Fruit fly (Drosophila melanogaster) whole organism, embryonic: Measurements from ENCODE around the gene CG5139.

Experiments
- ATbp ChIP-seq: fragments of 200-800 bp; sonication (Bioruptor generic); optimal IDR thresholded peaks from 2 replicates; lab custom pipeline; 2017; ENCODE audit warnings: missing biosample characterization, mild to moderate bottlenecking, missing genetic modification characterization, missing genetic modification reagents
- B-H1 ChIP-seq: fragments of 200-800 bp; sonication (Bioruptor generic); IDR thresholded peaks from 3 replicates; pipeline ENCODE4 v1.3.6; 2022; ENCODE audit warnings: missing biosample characterization, missing genetic modification characterization
- Bteb2 ChIP-seq: fragments of 200-800 bp; sonication (Bioruptor generic); optimal IDR thresholded peaks from 2 replicates; lab custom pipeline; 2016; ENCODE audit warnings: missing biosample characterization, missing genetic modification characterization
- CG10366 ChIP-seq: fragments of 200-800 bp; sonication (Bioruptor generic); IDR thresholded peaks from 2 replicates; pipeline ENCODE4 v1.3.6; 2022; ENCODE audit warnings: missing biosample characterization, missing genetic modification characterization
- CG10979 ChIP-seq: fragments of 200-800 bp; sonication (Bioruptor generic); optimal IDR thresholded peaks from 2 replicates; lab custom pipeline; 2018; ENCODE audit warnings: missing biosample characterization, mild to moderate bottlenecking, missing genetic modification characterization, moderate library complexity
- CG12769 ChIP-seq: fragments of 200-800 bp; sonication (Bioruptor generic); optimal IDR thresholded peaks from 2 replicates; lab custom pipeline; 2019; ENCODE audit warnings: missing biosample characterization, mild to moderate bottlenecking, missing genetic modification characterization, moderate library complexity
- CG13287 ChIP-seq: fragments of 200-800 bp; sonication (Bioruptor generic); IDR thresholded peaks from 2 replicates; pipeline ENCODE4 v1.3.6; 2022; ENCODE audit warnings: missing biosample characterization, missing genetic modification characterization; ENCODE audit not compliant: partially characterized antibody
- CG14710 ChIP-seq: fragments of 200-800 bp; sonication (Bioruptor generic); optimal IDR thresholded peaks from 3 replicates; lab custom pipeline; 2019; ENCODE audit warnings: missing biosample characterization, mild to moderate bottlenecking, missing genetic modification characterization, moderate library complexity
- CG17186 ChIP-seq: fragments of 200-800 bp; sonication (Bioruptor generic); optimal IDR thresholded peaks from 3 replicates; lab custom pipeline; 2017; ENCODE audit warnings: missing biosample characterization, missing genetic modification reagents, missing genetic modification characterization
- CG17612 ChIP-seq: fragments of 200-800 bp; sonication (Bioruptor generic); IDR thresholded peaks from 2 replicates; pipeline ENCODE4 v1.3.6; 2022; ENCODE audit warnings: missing biosample characterization, missing genetic modification characterization
- CG18619 ChIP-seq: fragments of 200-800 bp; sonication (Bioruptor generic); optimal IDR thresholded peaks from 3 replicates; lab custom pipeline; 2017; ENCODE audit warnings: missing biosample characterization, mild to moderate bottlenecking, missing genetic modification characterization
- CG2199 ChIP-seq: fragments of 200-800 bp; sonication (Bioruptor generic); IDR thresholded peaks from 3 replicates; pipeline ENCODE4 v1.3.6; 2022; ENCODE audit warnings: missing biosample characterization, missing genetic modification characterization
- CG30020 ChIP-seq: fragments of 200-800 bp; optimal IDR thresholded peaks from 2 replicates; lab custom pipeline; 2019; ENCODE audit warnings: missing biosample characterization, mild to moderate bottlenecking, missing genetic modification characterization, moderate library complexity
- CG31388 ChIP-seq: fragments of 200-800 bp; sonication (Bioruptor generic); optimal IDR thresholded peaks from 2 replicates; lab custom pipeline; 2016; ENCODE audit warnings: missing biosample characterization, missing genetic modification characterization
- CG34422 ChIP-seq: fragments of 200-800 bp; sonication (Bioruptor generic); IDR thresholded peaks from 3 replicates; pipeline ENCODE4 v1.3.6; 2022; ENCODE audit warnings: missing biosample characterization, missing genetic modification characterization
- CG3847 ChIP-seq: fragments of 200-800 bp; sonication (Bioruptor generic); IDR thresholded peaks from 2 replicates; pipeline ENCODE4 v1.3.6; 2022; ENCODE audit warnings: missing biosample characterization, missing genetic modification characterization
- CG4404 ChIP-seq: fragments of 200-800 bp; sonication (Bioruptor generic); IDR thresholded peaks from 2 replicates; pipeline ENCODE4 v1.3.6; 2022; ENCODE audit warnings: missing biosample characterization, missing genetic modification characterization
- CG6683 ChIP-seq: fragments of 200-800 bp; sonication (Bioruptor generic); optimal IDR thresholded peaks from 2 replicates; lab custom pipeline; 2017; ENCODE audit warnings: missing biosample characterization, mild to moderate bottlenecking, missing genetic modification characterization, missing genetic modification reagents
- CG6813 ChIP-seq: fragments of 200-800 bp; sonication (Bioruptor generic); optimal IDR thresholded peaks from 2 replicates; lab custom pipeline; 2017; ENCODE audit warnings: missing biosample characterization, missing genetic modification characterization, mild to moderate bottlenecking, moderate library complexity, missing genetic modification reagents
- CG8359 ChIP-seq: fragments of 200-800 bp; sonication (Bioruptor generic); optimal IDR thresholded peaks from 2 replicates; lab custom pipeline; 2017; ENCODE audit warnings: missing biosample characterization, mild to moderate bottlenecking, missing genetic modification characterization, borderline replicate concordance
- CG8924 ChIP-seq: fragments of 200-800 bp; optimal IDR thresholded peaks from 3 replicates; lab custom pipeline; 2019; ENCODE audit warnings: missing biosample characterization, mild to moderate bottlenecking, missing genetic modification characterization, moderate library complexity
- CG9797 ChIP-seq: fragments of 200-800 bp; sonication (Bioruptor generic); optimal IDR thresholded peaks from 3 replicates; lab custom pipeline; 2018; ENCODE audit warnings: missing biosample characterization, mild to moderate bottlenecking, missing genetic modification characterization
- CTCF ChIP-seq: fragments of 200-800 bp; sonication (Bioruptor generic); optimal IDR thresholded peaks from 2 replicates; lab custom pipeline; 2017; ENCODE audit warnings: missing biosample characterization, mild to moderate bottlenecking, missing genetic modification characterization, moderate library complexity
- Dll ChIP-seq: fragments of 200-800 bp; sonication (Bioruptor generic); IDR thresholded peaks from 4 replicates; pipeline ENCODE4 v1.3.6; 2022; ENCODE audit warnings: missing biosample characterization, missing genetic modification characterization; ENCODE audit not compliant: partially characterized antibody
- E2f2 ChIP-seq: fragments of 200-800 bp; sonication (Bioruptor generic); IDR thresholded peaks from 2 replicates; pipeline ENCODE4 v1.3.6; 2022; ENCODE audit warnings: missing biosample characterization, missing genetic modification characterization
- Fer2 ChIP-seq: fragments of 200-800 bp; sonication (Bioruptor generic); optimal IDR thresholded peaks from 2 replicates; lab custom pipeline; 2018; ENCODE audit warnings: missing biosample characterization, mild to moderate bottlenecking, missing genetic modification characterization, moderate library complexity
- GATAe ChIP-seq: fragments of 200-800 bp; sonication (Bioruptor generic); conservative IDR thresholded peaks from 2 replicates; pipeline ENCODE4 v1.3.6; 2022; ENCODE audit warnings: missing biosample characterization, missing genetic modification characterization
- Hey ChIP-seq: fragments of 200-800 bp; sonication (Bioruptor generic); optimal IDR thresholded peaks from 3 replicates; lab custom pipeline; 2018; ENCODE audit warnings: missing biosample characterization, mild to moderate bottlenecking, missing genetic modification characterization
- HmgZ ChIP-seq: fragments of 200-800 bp; sonication (Bioruptor generic); optimal IDR thresholded peaks from 2 replicates; lab custom pipeline; 2018; ENCODE audit warnings: missing biosample characterization, mild to moderate bottlenecking, missing genetic modification characterization
- Hr3 ChIP-seq: fragments of 200-800 bp; sonication (Bioruptor generic); optimal IDR thresholded peaks from 3 replicates; lab custom pipeline; 2016; ENCODE audit warnings: missing biosample characterization, missing genetic modification characterization
- MESR4 ChIP-seq: fragments of 200-800 bp; sonication (Bioruptor generic); optimal IDR thresholded peaks from 2 replicates; lab custom pipeline; 2018; ENCODE audit warnings: missing biosample characterization, mild to moderate bottlenecking, missing genetic modification characterization, moderate library complexity
- Myb ChIP-seq: fragments of 200-800 bp; sonication (Bioruptor generic); optimal IDR thresholded peaks from 2 replicates; lab custom pipeline; 2016; ENCODE audit warnings: missing biosample characterization, missing genetic modification characterization
- Scr ChIP-seq: fragments of 200-800 bp; sonication (Bioruptor generic); IDR thresholded peaks from 2 replicates; pipeline ENCODE4 v1.3.6; 2022; ENCODE audit warnings: missing biosample characterization, missing genetic modification characterization; ENCODE audit not compliant: partially characterized antibody
- Sry-δ ChIP-seq: fragments of 200-800 bp; sonication (Bioruptor generic); optimal IDR thresholded peaks from 2 replicates; lab custom pipeline; 2016; ENCODE audit warnings: missing biosample characterization, missing genetic modification characterization
- al ChIP-seq: fragments of 200-800 bp; sonication (Bioruptor generic); IDR thresholded peaks from 2 replicates; pipeline ENCODE4 v1.3.6; 2022; ENCODE audit warnings: missing biosample characterization, missing genetic modification characterization
- bbx ChIP-seq: fragments of 200-800 bp; sonication (Bioruptor generic); IDR thresholded peaks from 2 replicates; pipeline ENCODE4 v1.3.6; 2022; ENCODE audit warnings: missing biosample characterization, missing genetic modification characterization; ENCODE audit not compliant: partially characterized antibody
- bsh ChIP-seq, 2 experiments: fragments of 200-800 bp; sonication (Bioruptor generic); optimal IDR thresholded peaks; 2 replicates each; lab custom pipeline; 2017 to 2018; ENCODE audit warnings: mild to moderate bottlenecking in 2 of 2, missing biosample characterization in 2 of 2, missing genetic modification characterization in 2 of 2, moderate library complexity in 1 of 2
- chinmo ChIP-seq: fragments of 200-800 bp; sonication (Bioruptor generic); IDR thresholded peaks from 4 replicates; pipeline ENCODE4 v1.3.6; 2022; ENCODE audit warnings: missing biosample characterization, missing genetic modification characterization; ENCODE audit not compliant: partially characterized antibody
- dmrt99B ChIP-seq: fragments of 200-800 bp; sonication (Bioruptor generic); optimal IDR thresholded peaks from 2 replicates; lab custom pipeline; 2018; ENCODE audit warnings: missing biosample characterization, mild to moderate bottlenecking, missing genetic modification characterization, moderate library complexity
- dysf ChIP-seq: fragments of 200-800 bp; sonication (Bioruptor generic); IDR thresholded peaks from 3 replicates; pipeline ENCODE4 v1.3.6; 2022; ENCODE audit warnings: missing biosample characterization, missing genetic modification characterization
- grn ChIP-seq: fragments of 200-800 bp; sonication (Bioruptor generic); optimal IDR thresholded peaks from 3 replicates; lab custom pipeline; 2017; ENCODE audit warnings: missing biosample characterization, missing genetic modification characterization
- hb ChIP-seq: fragments of 200-800 bp; sonication (Bioruptor generic); IDR thresholded peaks from 3 replicates; pipeline ENCODE4 v1.3.6; 2022; ENCODE audit warnings: missing biosample characterization, missing genetic modification characterization; ENCODE audit not compliant: partially characterized antibody
- hbn ChIP-seq: fragments of 200-800 bp; sonication (Bioruptor generic); IDR thresholded peaks from 2 replicates; pipeline ENCODE4 v1.3.6; 2022; ENCODE audit warnings: missing biosample characterization, missing genetic modification characterization; ENCODE audit not compliant: partially characterized antibody
- nerfin-2 ChIP-seq: fragments of 200-800 bp; sonication (Bioruptor generic); IDR thresholded peaks from 2 replicates; pipeline ENCODE4 v1.3.6; 2022; ENCODE audit warnings: missing biosample characterization, missing genetic modification characterization; ENCODE audit not compliant: partially characterized antibody
- pzg ChIP-seq: fragments of 200-800 bp; sonication (Bioruptor generic); optimal IDR thresholded peaks from 3 replicates; lab custom pipeline; 2018; ENCODE audit warnings: missing biosample characterization, mild to moderate bottlenecking, missing genetic modification characterization, moderate library complexity
- sc ChIP-seq, 3 experiments: fragments of >200 bp in 2 of 3; fragments of 200-800 bp in 1 of 3; sonication (Bioruptor generic) in 1 of 3; optimal IDR thresholded peaks; 2 replicates in 2 of 3; 3 replicates in 1 of 3; lab custom pipeline; 2017; ENCODE audit warnings: mild to moderate bottlenecking in 1 of 3, missing biosample characterization in 1 of 3, missing genetic modification characterization in 1 of 3, missing genetic modification reagents in 1 of 3
- sna ChIP-seq: fragments of 200-800 bp; sonication (Bioruptor generic); IDR thresholded peaks from 2 replicates; pipeline ENCODE4 v1.3.6; 2022; ENCODE audit warnings: missing biosample characterization, missing genetic modification characterization; ENCODE audit not compliant: partially characterized antibody
- tna ChIP-seq: fragments of 200-800 bp; sonication (Bioruptor generic); IDR thresholded peaks from 2 replicates; pipeline ENCODE4 v1.3.6; 2022; ENCODE audit warnings: missing biosample characterization, missing genetic modification characterization; ENCODE audit not compliant: partially characterized antibody

The CG5139 gene

dm6 chr2L:1183799-1184198 lies 15.3 kb downstream of the CG5139 start, which contains the start of the genes CG5126 and Tgt (continued):
- TF ChIP-seq al (GFP tag; lab: Robert Waterston, UW): no peak
- peak; percentile 25; the same call in 1 of the 2 replicates for TF ChIP-seq nerfin-2 (GFP tag; lab: Robert Waterston, UW)
- no peak for TF ChIP-seq CG4404 (GFP tag; lab: Robert Waterston, UW)
- peak; percentile 70 for TF ChIP-seq E2f2
- peak; percentile 69; the same call in 1 of the 3 replicates for TF ChIP-seq hb (GFP tag; lab: Robert Waterston, UW)
- TF ChIP-seq Myb (GFP tag; lab: Kevin White, UChicago): peak; percentile 50
- TF ChIP-seq Dll (GFP tag; lab: Robert Waterston, UW): peak; percentile 68; the same call in 2 of the 4 replicates
- no peak for TF ChIP-seq GATAe
- TF ChIP-seq CG13287: peak; percentile 79
- TF ChIP-seq pzg (GFP tag; lab: Kevin White, UChicago): peak; percentile 74
- TF ChIP-seq CG31388: no peak
- TF ChIP-seq CG34422 (GFP tag; lab: Robert Waterston, UW): peak; percentile 65; the same call in 1 of the 3 replicates
- TF ChIP-seq CTCF (GFP tag; lab: Kevin White, UChicago): peak; percentile 86
- TF ChIP-seq sc (optimal IDR thresholded peaks at IDR 0.05; lab: Kevin White, UChicago): no peak
- TF ChIP-seq sc (GFP tag; optimal IDR thresholded peaks at IDR 0.05; lab: Kevin White, UChicago): no peak
- no peak for TF ChIP-seq dmrt99B (tag; lab: Kevin White, UChicago)
- TF ChIP-seq sna (GFP tag; lab: Robert Waterston, UW): peak; percentile 44; the same call in 1 of the 2 replicates
- peak; percentile 24 for TF ChIP-seq Hey (tag; lab: Kevin White, UChicago)
- TF ChIP-seq CG17186 (GFP tag; lab: Kevin White, UChicago): peak; percentile 45
- TF ChIP-seq MESR4: peak; percentile 55
- TF ChIP-seq CG30020 (tag; lab: Kevin White, UChicago): no peak
- TF ChIP-seq CG3847 (GFP tag; lab: Robert Waterston, UW): no peak
- TF ChIP-seq CG9797 (GFP tag; lab: Kevin White, UChicago): peak; percentile 63
- TF ChIP-seq Fer2 (tag; lab: Kevin White, UChicago): no peak
- no peak for TF ChIP-seq B-H1 (GFP tag; lab: Robert Waterston, UW)
- TF ChIP-seq Bteb2: no peak
- TF ChIP-seq HmgZ (tag; lab: Kevin White, UChicago): peak; percentile 26
- peak; percentile 87 for TF ChIP-seq grn
- TF ChIP-seq Sry-δ (GFP tag; lab: Kevin White, UChicago): peak; percentile 54
- TF ChIP-seq Scr (GFP tag; lab: Robert Waterston, UW): peak; percentile 59
- TF ChIP-seq ATbp (GFP tag; lab: Kevin White, UChicago): no peak
- TF ChIP-seq hbn (GFP tag; lab: Robert Waterston, UW): peak; percentile 34; the same call in 1 of the 2 replicates
- no peak for TF ChIP-seq CG2199 (GFP tag; lab: Robert Waterston, UW)
- peak; percentile 54 for TF ChIP-seq CG10979 (tag; lab: Kevin White, UChicago)
- TF ChIP-seq CG18619 (GFP tag; lab: Kevin White, UChicago): no peak
- no peak for TF ChIP-seq bsh (GFP tag; optimal IDR thresholded peaks at IDR 0.05; lab: Kevin White, UChicago)
- TF ChIP-seq tna (GFP tag; lab: Robert Waterston, UW): peak; percentile 20; the same call in 1 of the 2 replicates
- TF ChIP-seq CG17612 (GFP tag; lab: Robert Waterston, UW): no peak
- no peak for TF ChIP-seq CG10366 (GFP tag; lab: Robert Waterston, UW)
- no peak for TF ChIP-seq CG6813
- no peak for TF ChIP-seq CG12769 (tag; lab: Kevin White, UChicago)
- no peak for TF ChIP-seq Hr3 (GFP tag; lab: Kevin White, UChicago)
- peak; percentile 87; the same call in 2 of the 4 replicates for TF ChIP-seq chinmo (GFP tag; lab: Robert Waterston, UW)
- TF ChIP-seq CG8924 (tag; lab: Kevin White, UChicago): no peak
- peak; percentile 55; the same call in 1 of the 2 replicates for TF ChIP-seq bbx
- no peak for TF ChIP-seq CG6683
- TF ChIP-seq dysf: no peak
- TF ChIP-seq CG14710 (tag; lab: Kevin White, UChicago): peak; percentile 8
- TF ChIP-seq CG8359 (GFP tag; lab: Kevin White, UChicago): no peak
